Worm (Caenorhabditis elegans) whole organism, L1 larva: ENCODE results near the gene zif-1.

Source experiments
- aha-1 ChIP-seq: fragments of 150-350 bp; optimal IDR thresholded peaks from 2 replicates; lab custom pipeline; 2014; ENCODE audit warnings: missing biosample characterization, missing genetic modification characterization
- ceh-88 ChIP-seq: fragments of 200-800 bp; sonication (Bioruptor generic); IDR thresholded peaks from 2 replicates; pipeline ENCODE4 v1.3.6; 2022; ENCODE audit warnings: missing genetic modification characterization, missing compliant biosample characterization
- dsc-1 ChIP-seq: sonication (generic microtip); optimal IDR thresholded peaks from 2 replicates; lab custom pipeline; 2016; ENCODE audit warnings: mild to moderate bottlenecking, missing genetic modification characterization, missing compliant biosample characterization
- fos-1 ChIP-seq: fragments of 150-350 bp; optimal IDR thresholded peaks from 2 replicates; lab custom pipeline; 2014; ENCODE audit warnings: missing biosample characterization, missing genetic modification characterization
- lin-13 ChIP-seq: fragments of 150-350 bp; optimal IDR thresholded peaks from 2 replicates; lab custom pipeline; 2014; ENCODE audit warnings: missing biosample characterization, missing genetic modification reagents, missing genetic modification characterization
- lsy-2 ChIP-seq, 2 experiments: fragments of 150-350 bp; optimal IDR thresholded peaks; 2 replicates each; lab custom pipeline; 2014; ENCODE audit warnings: missing biosample characterization in 2 of 2, missing genetic modification characterization in 2 of 2
- mep-1 ChIP-seq: fragments of 150-350 bp; optimal IDR thresholded peaks from 2 replicates; lab custom pipeline; 2014; ENCODE audit warnings: missing biosample characterization, missing genetic modification characterization
- nhr-11 ChIP-seq: fragments of 150-350 bp; optimal IDR thresholded peaks from 2 replicates; lab custom pipeline; 2014; ENCODE audit warnings: missing biosample characterization, missing genetic modification characterization
- nhr-19 ChIP-seq: fragments of 200-800 bp; sonication (Bioruptor generic); conservative IDR thresholded peaks from 2 replicates; pipeline ENCODE4 v1.3.6; 2022; ENCODE audit warnings: missing genetic modification characterization, missing compliant biosample characterization
- nhr-77 ChIP-seq: fragments of 150-350 bp; optimal IDR thresholded peaks from 2 replicates; lab custom pipeline; 2014; ENCODE audit warnings: missing biosample characterization, missing genetic modification characterization
- nhr-90 ChIP-seq: sonication (generic microtip); optimal IDR thresholded peaks from 2 replicates; lab custom pipeline; 2016; ENCODE audit warnings: mild to moderate bottlenecking, missing genetic modification characterization, missing compliant biosample characterization; ENCODE audit not compliant: poor library complexity
- sox-4 ChIP-seq: sonication (generic microtip); optimal IDR thresholded peaks from 2 replicates; lab custom pipeline; 2016; ENCODE audit warnings: missing genetic modification characterization, missing compliant biosample characterization
- sptf-1 ChIP-seq: fragments of 150-350 bp; optimal IDR thresholded peaks from 2 replicates; lab custom pipeline; 2014; ENCODE audit warnings: missing biosample characterization, missing genetic modification characterization
- unc-62 ChIP-seq: fragments of 150-350 bp; optimal IDR thresholded peaks from 2 replicates; lab custom pipeline; 2014; ENCODE audit warnings: missing biosample characterization, missing genetic modification reagents, missing genetic modification characterization

ce11 chrIII:9026951-9027350 lies 24.4 kb downstream of the zif-1 start, which contains the start of gene F59B2.13:
- no peak for TF ChIP-seq nhr-90
- TF ChIP-seq aha-1 = no peak
- no peak for TF ChIP-seq ceh-88 (GFP tag; lab: Robert Waterston, UW)
- no peak for TF ChIP-seq nhr-19 (GFP tag; lab: Robert Waterston, UW)
- no peak for TF ChIP-seq unc-62 (GFP tag; lab: Kevin White, UChicago)
- TF ChIP-seq sptf-1 (tag; lab: Kevin White, UChicago) = no peak
- TF ChIP-seq nhr-77 (tag; lab: Kevin White, UChicago) = no peak
- no peak for TF ChIP-seq lin-13
- no peak for TF ChIP-seq fos-1 (tag; lab: Kevin White, UChicago)
- TF ChIP-seq dsc-1 (tag; lab: Kevin White, UChicago) = no peak
- no peak for TF ChIP-seq nhr-11 (tag; lab: Kevin White, UChicago)
- no peak for TF ChIP-seq mep-1
- TF ChIP-seq sox-4 = no peak
- TF ChIP-seq lsy-2 (tag; optimal IDR thresholded peaks at IDR 0.05; lab: Kevin White, UChicago) = no peak
